Fruit fly (Drosophila melanogaster) whole organism, prepupa: ENCODE data around the gene Crtc.

Experiments used
- CG11902 ChIP-seq: fragments of 200-800 bp; sonication (Bioruptor generic); optimal IDR thresholded peaks from 3 replicates; lab custom pipeline; 2016; ENCODE audit warnings: missing biosample characterization, missing genetic modification characterization
- CG16779 ChIP-seq: fragments of 200-800 bp; sonication (Bioruptor generic); optimal IDR thresholded peaks from 3 replicates; lab custom pipeline; 2017; ENCODE audit warnings: missing biosample characterization, mild to moderate bottlenecking, missing genetic modification characterization
- CG6792 ChIP-seq: fragments of 200-800 bp; sonication (Bioruptor generic); optimal IDR thresholded peaks from 3 replicates; lab custom pipeline; 2016; ENCODE audit warnings: missing biosample characterization, missing genetic modification characterization
- CG8319 ChIP-seq: fragments of 200-800 bp; sonication (Bioruptor generic); optimal IDR thresholded peaks from 3 replicates; lab custom pipeline; 2016; ENCODE audit warnings: missing biosample characterization, missing genetic modification characterization
- Eip75B ChIP-seq: fragments of 200-800 bp; sonication (Bioruptor generic); optimal IDR thresholded peaks from 3 replicates; lab custom pipeline; 2016; ENCODE audit warnings: missing biosample characterization, missing genetic modification characterization
- fd85E ChIP-seq: fragments of 200-800 bp; sonication (Bioruptor generic); optimal IDR thresholded peaks from 3 replicates; lab custom pipeline; 2016; ENCODE audit warnings: missing biosample characterization, missing genetic modification characterization
- svp ChIP-seq: fragments of 200-800 bp; sonication (Bioruptor generic); peaks from one replicate; lab custom pipeline; 2016; ENCODE audit warnings: missing biosample characterization, missing genetic modification characterization

- TF ChIP-seq Eip75B (peak; percentile 52), CG6792 (GFP tag; lab: Kevin White, UChicago) (peak; percentile 7), fd85E (no peak), svp (GFP tag; lab: Kevin White, UChicago) (peak; percentile 55), CG11902 (GFP tag; lab: Kevin White, UChicago) (no peak), CG8319 (GFP tag; lab: Kevin White, UChicago) (no peak), CG16779 (no peak)
These were observed 24.2 kb downstream of the Crtc start, which contains the start of gene Pep for dm6 chr3L:17644906-17645244.
